Worm (Caenorhabditis elegans) whole organism, L4 larva: ENCODE results near the gene max-2.

Experiments
- F37D6.2 ChIP-seq: sonication (generic microtip); optimal IDR thresholded peaks from 2 replicates; lab custom pipeline; 2016; ENCODE audit warnings: mild to moderate bottlenecking, missing genetic modification characterization, missing compliant biosample characterization
- Y75B8A.6 ChIP-seq: fragments of 200-800 bp; sonication (Bioruptor generic); IDR thresholded peaks from 2 replicates; pipeline ENCODE4 v1.3.6; 2022; ENCODE audit warnings: missing genetic modification reagents, missing genetic modification characterization, missing compliant biosample characterization
- ceh-44 ChIP-seq: fragments of 200-800 bp; sonication (Bioruptor generic); IDR thresholded peaks from 2 replicates; pipeline ENCODE4 v1.3.6; 2022; ENCODE audit warnings: missing genetic modification reagents, missing genetic modification characterization, missing compliant biosample characterization
- daf-16 ChIP-seq, 3 experiments: sonication (generic microtip); optimal IDR thresholded peaks; 2 replicates each; lab custom pipeline; 2016 to 2017; ENCODE audit warnings: missing genetic modification characterization in 3 of 3, missing genetic modification reagents in 3 of 3, mild to moderate bottlenecking in 2 of 3, missing compliant biosample characterization in 2 of 3, missing biosample characterization in 1 of 3, moderate library complexity in 1 of 3
- daf-8 ChIP-seq: fragments of 200-800 bp; sonication (Bioruptor generic); IDR thresholded peaks from 2 replicates; pipeline ENCODE4 v1.3.6; 2022; ENCODE audit warnings: missing genetic modification characterization, missing compliant biosample characterization
- egl-27 ChIP-seq: sonication (generic microtip); optimal IDR thresholded peaks from 3 replicates; lab custom pipeline; 2017; ENCODE audit warnings: missing biosample characterization, missing genetic modification reagents, missing genetic modification characterization
- fkh-10 ChIP-seq: fragments of 150-350 bp; optimal IDR thresholded peaks from 2 replicates; lab custom pipeline; 2014; ENCODE audit warnings: missing biosample characterization, missing genetic modification reagents, missing genetic modification characterization
- hlh-11 ChIP-seq: fragments of 200-800 bp; sonication (Bioruptor generic); optimal IDR thresholded peaks from 2 replicates; lab custom pipeline; 2018; ENCODE audit warnings: mild to moderate bottlenecking, missing genetic modification characterization, missing compliant biosample characterization
- lin-29 ChIP-seq: fragments of 200-800 bp; sonication (Bioruptor generic); IDR thresholded peaks from 2 replicates; pipeline ENCODE4 v1.3.6; 2022; ENCODE audit warnings: missing genetic modification reagents, missing genetic modification characterization, missing compliant biosample characterization
- pha-4 ChIP-seq, 2 experiments: fragments of 150-350 bp in 1 of 2; fragments of 200-800 bp in 1 of 2; sonication (Bioruptor generic) in 1 of 2; IDR thresholded peaks in 1 of 2; optimal IDR thresholded peaks in 1 of 2; 2 replicates each; pipeline versions ENCODE4 v1.3.6 to Lab custom; 2014 to 2022; ENCODE audit warnings: missing genetic modification characterization in 2 of 2, missing genetic modification reagents in 2 of 2, missing biosample characterization in 1 of 2, missing compliant biosample characterization in 1 of 2
- php-3 ChIP-seq: fragments of 200-800 bp; sonication (Bioruptor generic); IDR thresholded peaks from 2 replicates; pipeline ENCODE4 v1.3.6; 2022; ENCODE audit warnings: missing genetic modification reagents, missing genetic modification characterization, missing compliant biosample characterization
- set-16 ChIP-seq: fragments of 200-800 bp; sonication (Bioruptor generic); IDR thresholded peaks from 2 replicates; pipeline ENCODE4 v1.3.6; 2022; ENCODE audit warnings: missing genetic modification reagents, missing genetic modification characterization, missing compliant biosample characterization

Gene max-2

DNA sequence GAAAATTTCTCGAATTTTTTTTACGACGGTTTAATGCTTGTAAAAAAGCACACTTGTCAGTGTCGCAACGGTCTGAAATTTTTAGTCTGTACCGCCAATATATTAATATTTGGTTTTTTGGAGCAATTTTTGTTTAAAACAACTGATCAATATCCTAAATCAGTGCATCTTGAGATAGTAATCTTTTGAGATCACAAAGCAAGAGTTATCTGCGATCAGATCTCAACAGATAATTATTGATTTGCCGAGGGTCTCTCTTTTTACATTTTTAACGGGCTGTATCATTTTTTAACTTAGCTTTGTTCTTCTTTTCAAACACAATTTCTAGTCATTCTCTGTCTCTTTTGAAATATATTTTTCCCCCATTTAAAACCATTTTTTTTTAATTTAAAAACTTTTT lies 60.5 kb downstream of the max-2 start:
- TF ChIP-seq egl-27 (tag; lab: Kevin White, UChicago): no peak
- no peak for TF ChIP-seq daf-16 (GFP tag; optimal IDR thresholded peaks at IDR 0.05; lab: Kevin White, UChicago)
- TF ChIP-seq daf-16 (tag; optimal IDR thresholded peaks at IDR 0.05; lab: Kevin White, UChicago): no peak
- TF ChIP-seq F37D6.2: no peak
- TF ChIP-seq php-3 (GFP tag; lab: Robert Waterston, UW): no peak
- TF ChIP-seq pha-4 (GFP tag; IDR thresholded peaks at IDR 0.05; lab: Robert Waterston, UW): no peak
- TF ChIP-seq pha-4 (tag; optimal IDR thresholded peaks at IDR 0.05; lab: Kevin White, UChicago): no peak
- no peak for TF ChIP-seq hlh-11
- no peak for TF ChIP-seq Y75B8A.6
- no peak for TF ChIP-seq set-16
- TF ChIP-seq daf-8 (GFP tag; lab: Robert Waterston, UW): no peak
- no peak for TF ChIP-seq ceh-44 (GFP tag; lab: Robert Waterston, UW)
- TF ChIP-seq fkh-10: no peak
- no peak for TF ChIP-seq lin-29 (GFP tag; lab: Robert Waterston, UW)
